Fruit fly (Drosophila melanogaster) whole organism: ENCODE results near the gene Dus1.

Source experiments
- EcR ChIP-seq, 2 experiments: fragments of >200 bp; optimal IDR thresholded peaks; 2 replicates each; lab custom pipeline; 2017; ENCODE audit warnings: missing biosample characterization in 2 of 2, missing genetic modification characterization in 2 of 2, missing genetic modification reagents in 2 of 2
- pan ChIP-seq: fragments of >200 bp; optimal IDR thresholded peaks from 2 replicates; lab custom pipeline; 2017
- psq ChIP-seq: fragments of >200 bp; optimal IDR thresholded peaks from 2 replicates; lab custom pipeline; 2017
- usp ChIP-seq: fragments of >200 bp; optimal IDR thresholded peaks from 2 replicates; lab custom pipeline; 2017; ENCODE audit warnings: missing biosample characterization, missing genetic modification characterization, mixed read lengths

- TF ChIP-seq usp (GFP tag; lab: Kevin White, UChicago) (no peak), psq (no peak), pan (lab: Kevin White, UChicago) (no peak), EcR (GFP tag; optimal IDR thresholded peaks at IDR 0.05; lab: Kevin White, UChicago) (no peak)
Observed at dm6 chr2L:300877-301706, 29.5 kb upstream of the Dus1 start.
